Fruit fly (Drosophila melanogaster): Measurements from ENCODE around the gene CG32485.

The CG32485 gene

DNA sequence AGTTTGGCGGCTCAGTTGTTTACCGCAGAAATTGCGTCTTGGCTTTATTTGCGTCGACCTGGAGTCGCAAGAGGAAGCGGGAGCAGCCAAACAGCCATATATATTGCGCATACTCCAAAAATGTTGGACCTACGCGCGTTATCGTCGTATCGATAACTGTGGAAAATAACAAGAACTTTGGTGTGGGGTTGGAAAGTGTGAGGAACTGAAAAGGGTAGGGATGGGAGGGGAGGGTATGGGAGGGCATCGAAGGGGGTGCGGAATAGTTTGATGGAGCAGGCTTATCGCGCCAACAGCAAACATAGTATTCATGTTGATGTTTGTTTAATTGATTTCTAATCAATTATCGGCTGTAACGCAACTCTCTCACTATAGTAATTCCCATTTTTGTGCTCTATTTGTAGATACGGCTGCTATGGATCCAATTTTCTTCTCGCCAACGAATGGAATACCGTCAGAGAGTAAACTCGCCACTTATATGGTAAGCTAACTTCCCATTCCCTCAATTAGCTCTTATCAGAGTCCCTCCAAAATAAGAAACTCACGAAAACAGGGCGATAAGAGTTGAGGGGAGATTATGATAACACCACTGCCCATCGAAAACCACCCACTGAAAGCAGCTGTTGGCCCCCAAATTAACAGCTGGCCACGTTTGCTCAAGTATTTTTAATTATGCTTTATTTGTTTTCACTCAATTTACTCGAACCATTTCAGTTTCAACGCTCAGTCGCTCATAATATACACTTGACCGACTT is 33.4 kb downstream of the CG32485 start (continued):
- TF ChIP-seq CG34224 (GFP tag; IDR thresholded peaks at IDR 0.05; ENCODE audit: partially characterized antibody): no peak
- no peak for TF ChIP-seq sisA (GFP tag; IDR thresholded peaks at IDR 0.05)
- peak; percentile 87 for TF ChIP-seq mirr (GFP tag; optimal IDR thresholded peaks at IDR 0.05)
- no peak for TF ChIP-seq wor (GFP tag; IDR thresholded peaks at IDR 0.05)
- no peak for TF ChIP-seq ham (GFP tag; IDR thresholded peaks at IDR 0.05)
- TF ChIP-seq Meics (GFP tag; optimal IDR thresholded peaks at IDR 0.05): peak; percentile 28
- no peak for TF ChIP-seq ftz-f1 (GFP tag; optimal IDR thresholded peaks at IDR 0.05)
- no peak for TF ChIP-seq CG9215 (GFP tag; IDR thresholded peaks at IDR 0.05)
- no peak for TF ChIP-seq Eip74EF (GFP tag; optimal IDR thresholded peaks at IDR 0.05)
- no peak for TF ChIP-seq h (optimal IDR thresholded peaks at IDR 0.05)
- TF ChIP-seq HLH3B (GFP tag; IDR thresholded peaks at IDR 0.05): peak; percentile 47; the same call in 1 of the 2 replicates
- peak; percentile 19 for TF ChIP-seq abd-A (tag; optimal IDR thresholded peaks at IDR 0.05)
- peak; percentile 35 for TF ChIP-seq Camta (GFP tag; optimal IDR thresholded peaks at IDR 0.05)
- TF ChIP-seq CG18764 (GFP tag; optimal IDR thresholded peaks at IDR 0.05): peak; percentile 36
- TF ChIP-seq CG12155 (GFP tag; optimal IDR thresholded peaks at IDR 0.05): no peak
- peak; percentile 39 for TF ChIP-seq Lhr (GFP tag; optimal IDR thresholded peaks at IDR 0.05)
- peak; percentile 2 for TF ChIP-seq YL-1 (GFP tag; optimal IDR thresholded peaks at IDR 0.05)
- peak; percentile 31 for TF ChIP-seq CG8290 (GFP tag; optimal IDR thresholded peaks at IDR 0.05)
- TF ChIP-seq CG8290 (tag; optimal IDR thresholded peaks at IDR 0.05): peak; percentile 64 to 70
- peak; percentile 73 for TF ChIP-seq odd (GFP tag; optimal IDR thresholded peaks at IDR 0.05)
- TF ChIP-seq CG3281 (GFP tag; optimal IDR thresholded peaks at IDR 0.05): peak; percentile 61
- TF ChIP-seq gt (GFP tag; IDR thresholded peaks at IDR 0.05): no peak
- no peak for TF ChIP-seq lov (optimal IDR thresholded peaks at IDR 0.05)
- no peak for TF ChIP-seq lov (GFP tag; IDR thresholded peaks at IDR 0.05)
- TF ChIP-seq CG3726 (GFP tag; IDR thresholded peaks at IDR 0.05): 0 out of 3 replicates have a peak, but pooled peaks have one; percentile 50
- TF ChIP-seq Doc2 (GFP tag; IDR thresholded peaks at IDR 0.05): no peak
- no peak for TF ChIP-seq unc-4 (GFP tag; IDR thresholded peaks at IDR 0.05; ENCODE audit: partially characterized antibody)
- peak; percentile 94 for TF ChIP-seq sug (tag; optimal IDR thresholded peaks at IDR 0.05)
- peak; percentile 43 for TF ChIP-seq CG6683 (GFP tag; optimal IDR thresholded peaks at IDR 0.05)
- TF ChIP-seq Hand (GFP tag; optimal IDR thresholded peaks at IDR 0.05): peak; percentile 39
- TF ChIP-seq Atf6 (GFP tag; IDR thresholded peaks at IDR 0.05): peak; percentile 70
- no peak for TF ChIP-seq unpg (GFP tag; optimal IDR thresholded peaks at IDR 0.05)
- no peak for TF ChIP-seq Aef1 (GFP tag; IDR thresholded peaks at IDR 0.05)
- peak; percentile 63 for TF ChIP-seq rib (GFP tag; IDR thresholded peaks at IDR 0.05)
- TF ChIP-seq kay (GFP tag; optimal IDR thresholded peaks at IDR 0.05): peak; percentile 20
- no peak for TF ChIP-seq Hmx (GFP tag; optimal IDR thresholded peaks at IDR 0.05)
- peak; percentile 36; the same call in 1 of the 3 replicates for TF ChIP-seq CG34422 (GFP tag; IDR thresholded peaks at IDR 0.05)
- no peak for TF ChIP-seq stwl (tag; optimal IDR thresholded peaks at IDR 0.05)
- peak; percentile 39 for TF ChIP-seq her (GFP tag; optimal IDR thresholded peaks at IDR 0.05)
- no peak for TF ChIP-seq CG12659 (GFP tag; optimal IDR thresholded peaks at IDR 0.05)
- no peak for TF ChIP-seq mld (GFP tag; IDR thresholded peaks at IDR 0.05; ENCODE audit: partially characterized antibody)
- peak; percentile 16 for TF ChIP-seq pfk (GFP tag; optimal IDR thresholded peaks at IDR 0.05)
- TF ChIP-seq Sry-β (GFP tag; optimal IDR thresholded peaks at IDR 0.05): no peak
- no peak for TF ChIP-seq Sin3A (optimal IDR thresholded peaks at IDR 0.05)
- TF ChIP-seq pros (GFP tag; optimal IDR thresholded peaks at IDR 0.05): peak; percentile 62
- TF ChIP-seq CG43689 (GFP tag; IDR thresholded peaks at IDR 0.05): no peak
- 0 out of 2 replicates have a peak, but pooled peaks have one; percentile 50 for TF ChIP-seq CG16779 (GFP tag; IDR thresholded peaks at IDR 0.05)
- no peak for TF ChIP-seq Max (GFP tag; optimal IDR thresholded peaks at IDR 0.05)
- no peak; the same call in 2 of the 3 replicates for TF ChIP-seq Optix (GFP tag; IDR thresholded peaks at IDR 0.05)
- no peak for TF ChIP-seq Taf1 (GFP tag; IDR thresholded peaks at IDR 0.05)
- peak; percentile 79 for TF ChIP-seq MTF-1 (GFP tag; optimal IDR thresholded peaks at IDR 0.05; ENCODE audit: borderline replicate concordance)

Data from whole organism, embryonic.